Worm (Caenorhabditis elegans): Measurements from ENCODE around the gene col-86.
A peak's percentile ranks its signal among the peaks of the same experiment; 100 is the strongest.

The col-86 gene

DNA sequence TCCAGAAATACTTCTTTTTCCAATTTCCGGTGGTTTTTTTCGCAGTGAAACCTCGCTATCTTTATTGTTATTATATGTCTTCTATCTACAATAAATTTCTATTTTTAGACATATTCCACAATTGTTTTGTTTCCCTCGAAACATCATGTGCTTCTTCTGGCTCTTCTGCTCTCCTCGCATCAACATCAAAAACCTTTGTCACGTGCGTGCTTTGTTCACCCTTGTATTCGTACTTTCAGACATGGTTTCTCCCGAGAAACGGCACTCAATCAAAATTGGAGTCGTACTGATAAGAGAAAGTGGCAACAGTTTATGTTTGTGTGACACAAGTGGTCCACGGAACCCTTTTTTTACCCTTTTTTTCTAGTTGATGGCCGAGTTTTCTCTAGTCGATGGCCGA lies 20.3 kb downstream of the col-86 start (continued):
- TF ChIP-seq vab-7 (GFP tag; IDR thresholded peaks at IDR 0.05) = no peak
- TF ChIP-seq ZK546.5 (tag; optimal IDR thresholded peaks at IDR 0.05) = no peak
- TF ChIP-seq pha-4 (GFP tag; IDR thresholded peaks at IDR 0.05) = 0 out of 2 replicates have a peak, but pooled peaks have one; percentile 15
- no peak for TF ChIP-seq pha-4 (tag; optimal IDR thresholded peaks at IDR 0.05)
- no peak for TF ChIP-seq daf-12 (tag; optimal IDR thresholded peaks at IDR 0.05)
- TF ChIP-seq nhr-237 (tag; optimal IDR thresholded peaks at IDR 0.05) = no peak
- no peak for TF ChIP-seq ceh-44 (GFP tag; IDR thresholded peaks at IDR 0.05)
- TF ChIP-seq snpc-4 (tag; optimal IDR thresholded peaks at IDR 0.05) = no peak
- peak; percentile 97 for TF ChIP-seq php-3 (GFP tag; IDR thresholded peaks at IDR 0.05)
- TF ChIP-seq madf-9 (GFP tag; conservative IDR thresholded peaks at IDR 0.05) = no peak
- TF ChIP-seq mxl-3 (GFP tag; optimal IDR thresholded peaks at IDR 0.05) = no peak
- TF ChIP-seq arid-1 (GFP tag; conservative IDR thresholded peaks at IDR 0.05) = no peak
- no peak for TF ChIP-seq zip-2 (tag; optimal IDR thresholded peaks at IDR 0.05)
- no peak for TF ChIP-seq dmd-9 (GFP tag; IDR thresholded peaks at IDR 0.05)
- no peak for TF ChIP-seq fos-1 (tag; optimal IDR thresholded peaks at IDR 0.05)
- TF ChIP-seq ztf-7 (tag; optimal IDR thresholded peaks at IDR 0.05) = no peak
- TF ChIP-seq zip-11 (GFP tag; IDR thresholded peaks at IDR 0.05) = no peak
- no peak for TF ChIP-seq lim-7 (GFP tag; IDR thresholded peaks at IDR 0.05)
- TF ChIP-seq nhr-102 (tag; optimal IDR thresholded peaks at IDR 0.05) = peak; percentile 80
- TF ChIP-seq mep-1 (tag; optimal IDR thresholded peaks at IDR 0.05) = peak; percentile 27
- TF ChIP-seq daf-19 (GFP tag; conservative IDR thresholded peaks at IDR 0.05) = no peak
- TF ChIP-seq tag-97 (GFP tag; IDR thresholded peaks at IDR 0.05) = no peak
- TF ChIP-seq Y5F2A.4 (GFP tag; optimal IDR thresholded peaks at IDR 0.05) = no peak
- TF ChIP-seq fkh-10 (GFP tag; optimal IDR thresholded peaks at IDR 0.05) = no peak
- peak; percentile 94 for TF ChIP-seq dve-1 (tag; optimal IDR thresholded peaks at IDR 0.05; ENCODE audit: insufficient read depth)

DNA sequence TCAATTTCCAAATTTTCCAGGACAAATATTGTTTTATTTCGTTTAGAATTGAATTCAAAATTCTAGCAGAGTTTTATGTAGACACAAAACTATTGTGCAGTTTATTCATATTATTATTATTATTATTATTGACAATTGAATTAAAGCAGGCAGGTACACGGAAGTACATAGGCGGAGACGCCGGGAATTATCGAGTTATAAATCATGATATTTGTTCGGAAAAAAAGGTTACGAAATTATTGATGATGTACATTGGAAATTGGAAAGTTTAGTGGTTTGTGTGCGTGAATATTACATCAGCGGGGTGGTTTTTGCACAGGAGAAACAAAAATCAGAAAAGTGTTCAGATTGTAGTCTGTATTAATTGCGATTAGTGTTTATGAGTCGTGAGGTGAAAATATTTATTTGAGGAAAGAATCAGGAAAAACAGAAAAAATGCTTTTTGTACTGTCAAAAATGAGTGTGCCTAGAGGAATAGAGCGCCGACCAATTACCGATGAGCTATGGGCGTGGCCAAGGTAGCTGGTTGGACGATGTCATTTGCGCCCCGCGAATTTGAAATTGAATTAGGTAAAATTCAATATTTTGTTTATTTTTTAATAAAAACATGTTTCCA lies 21.7 kb downstream of the col-86 start:
- TF ChIP-seq mdl-1 (tag; optimal IDR thresholded peaks at IDR 0.05) (peak in 1 of 2 experiments; percentile 18), nhr-76 (tag; optimal IDR thresholded peaks at IDR 0.05) (no peak), hlh-11 (tag; optimal IDR thresholded peaks at IDR 0.05) (peak; percentile 41), lir-3 (tag; optimal IDR thresholded peaks at IDR 0.05) (no peak), T20F7.1 (GFP tag; optimal IDR thresholded peaks at IDR 0.05) (peak; percentile 43), lin-29 (GFP tag; IDR thresholded peaks at IDR 0.05) (no peak), F49E8.2 (tag; optimal IDR thresholded peaks at IDR 0.05; ENCODE audit: borderline replicate concordance) (no peak), pqm-1 (tag; optimal IDR thresholded peaks at IDR 0.05) (peak; percentile 48), F44E2.7 (GFP tag; IDR thresholded peaks at IDR 0.05) (no peak), F37D6.2 (tag; optimal IDR thresholded peaks at IDR 0.05) (no peak), madf-5 (GFP tag; IDR thresholded peaks at IDR 0.05) (no peak), php-3 (GFP tag; IDR thresholded peaks at IDR 0.05) (peak; percentile 78), ceh-82 (tag; optimal IDR thresholded peaks at IDR 0.05) (no peak), nhr-25 (tag; optimal IDR thresholded peaks at IDR 0.05; ENCODE audit: borderline replicate concordance, insufficient read depth) (no peak), nhr-77 (tag; optimal IDR thresholded peaks at IDR 0.05) (peak; percentile 47), mdt-29 (GFP tag; IDR thresholded peaks at IDR 0.05) (no peak), F10B5.3 (tag; optimal IDR thresholded peaks at IDR 0.05) (no peak), lin-38 (GFP tag; IDR thresholded peaks at IDR 0.05) (no peak), ceh-20 (GFP tag; IDR thresholded peaks at IDR 0.05) (0 out of 2 replicates have a peak, but pooled peaks have one; percentile 39), daf-16 (GFP tag; optimal IDR thresholded peaks at IDR 0.05) (no peak), daf-16 (tag; optimal IDR thresholded peaks at IDR 0.05) (peak; percentile 92), skn-1 (tag; optimal IDR thresholded peaks at IDR 0.05) (no peak), nhr-28 (tag; optimal IDR thresholded peaks at IDR 0.05) (peak; percentile 66), tag-97 (GFP tag; IDR thresholded peaks at IDR 0.05) (no peak), zfp-3 (GFP tag; conservative IDR thresholded peaks at IDR 0.05) (0 out of 2 replicates have a peak, but pooled peaks have one; percentile 52), dmd-6 (GFP tag; IDR thresholded peaks at IDR 0.05) (peak; percentile 64)

All from whole organism, L4 larva.